Worm (Caenorhabditis elegans) whole organism, L4 larva: ENCODE measurements around the gene ceh-74.

Experiments used
- F26F4.8 ChIP-seq: fragments of 200-800 bp; sonication (Bioruptor generic); conservative IDR thresholded peaks from 2 replicates; pipeline ENCODE4 v1.3.6; 2022; ENCODE audit warnings: missing genetic modification characterization, missing compliant biosample characterization
- R02D3.7 ChIP-seq: fragments of 150-350 bp; sonication (generic microtip); optimal IDR thresholded peaks from 3 replicates; lab custom pipeline; 2014; ENCODE audit warnings: missing biosample characterization, missing genetic modification characterization
- Y105C5A.15 ChIP-seq: fragments of 200-800 bp; sonication (Bioruptor generic); IDR thresholded peaks from 2 replicates; pipeline ENCODE4 v1.3.6; 2022; ENCODE audit warnings: missing genetic modification characterization, missing compliant biosample characterization
- aly-2 ChIP-seq: sonication (generic microtip); optimal IDR thresholded peaks from 2 replicates; lab custom pipeline; 2018; ENCODE audit warnings: missing biosample characterization, missing genetic modification characterization
- ama-1 ChIP-seq: fragments of 150-350 bp; optimal IDR thresholded peaks from 2 replicates; lab custom pipeline; 2014; ENCODE audit warnings: inconsistent platforms, mixed read lengths
- ceh-28 ChIP-seq: fragments of 150-350 bp; optimal IDR thresholded peaks from 2 replicates; lab custom pipeline; 2014; ENCODE audit warnings: missing biosample characterization, missing genetic modification reagents, missing genetic modification characterization
- dpl-1 ChIP-seq: fragments of 150-350 bp; optimal IDR thresholded peaks from 2 replicates; lab custom pipeline; 2014; ENCODE audit warnings: missing biosample characterization, missing genetic modification reagents, missing genetic modification characterization
- lin-13 ChIP-seq: fragments of 150-350 bp; optimal IDR thresholded peaks from 2 replicates; lab custom pipeline; 2014; ENCODE audit warnings: missing biosample characterization, missing genetic modification reagents, missing genetic modification characterization
- lin-15B ChIP-seq: fragments of 150-350 bp; sonication (generic microtip); optimal IDR thresholded peaks from 3 replicates; lab custom pipeline; 2014; ENCODE audit warnings: missing biosample characterization, missing genetic modification characterization
- nhr-111 ChIP-seq: fragments of 200-800 bp; sonication (Bioruptor generic); optimal IDR thresholded peaks from 2 replicates; lab custom pipeline; 2018; ENCODE audit warnings: mild to moderate bottlenecking, missing genetic modification characterization, missing compliant biosample characterization
- nhr-76 ChIP-seq: fragments of 150-350 bp; optimal IDR thresholded peaks from 2 replicates; lab custom pipeline; 2014; ENCODE audit warnings: missing biosample characterization, missing genetic modification characterization
- pqm-1 ChIP-seq: sonication (generic microtip); optimal IDR thresholded peaks from 2 replicates; lab custom pipeline; 2017; ENCODE audit warnings: missing biosample characterization, missing genetic modification characterization
- skn-1 ChIP-seq: fragments of 150-350 bp; optimal IDR thresholded peaks from 2 replicates; lab custom pipeline; 2014; ENCODE audit warnings: missing biosample characterization, missing genetic modification characterization
- zag-1 ChIP-seq: fragments of 150-350 bp; optimal IDR thresholded peaks from 2 replicates; lab custom pipeline; 2014; ENCODE audit warnings: missing biosample characterization, missing genetic modification characterization

DNA sequence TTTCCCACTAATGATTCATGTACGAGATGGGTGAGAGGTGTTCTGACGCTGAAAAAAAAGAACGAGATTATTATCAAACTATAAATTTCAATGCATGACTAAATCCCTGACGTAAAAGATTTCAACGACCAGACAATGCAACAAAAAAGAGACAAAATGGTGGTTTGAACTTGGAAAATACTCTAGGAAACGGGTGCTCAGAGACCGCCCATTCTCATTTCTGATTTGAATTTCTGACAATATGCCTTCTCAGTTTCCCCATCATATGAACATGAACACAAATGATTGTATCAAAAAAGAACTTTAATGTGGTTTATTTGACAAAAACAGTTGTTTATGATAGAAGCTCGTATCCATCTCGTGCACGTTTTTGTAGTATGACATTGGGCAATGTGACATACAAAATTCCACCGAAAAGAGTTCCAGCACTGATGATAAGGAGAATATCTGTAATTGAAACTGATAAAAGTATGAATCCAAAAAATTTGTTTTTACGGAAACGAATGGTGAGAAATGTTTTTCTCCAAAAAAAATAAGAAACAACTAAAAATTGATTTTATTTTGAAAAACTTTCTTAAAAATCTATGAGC is 14.8 kb upstream of the ceh-74 start, which contains the start of gene srd-26:
- TF ChIP-seq Y105C5A.15 (no peak), lin-15B (tag; lab: Kevin White, UChicago) (no peak), ama-1 (lab: Kevin White, UChicago) (no peak), nhr-76 (tag; lab: Kevin White, UChicago) (no peak), F26F4.8 (GFP tag; lab: Robert Waterston, UW) (no peak), R02D3.7 (tag; lab: Kevin White, UChicago) (no peak), skn-1 (tag; lab: Kevin White, UChicago) (no peak), ceh-28 (tag; lab: Kevin White, UChicago) (no peak), dpl-1 (GFP tag; lab: Kevin White, UChicago) (no peak), zag-1 (no peak), nhr-111 (GFP tag; lab: Kevin White, UChicago) (no peak), aly-2 (tag; lab: Kevin White, UChicago) (no peak), pqm-1 (tag; lab: Kevin White, UChicago) (no peak), lin-13 (no peak)
